Worm (Caenorhabditis elegans) whole organism, L2 larva: ENCODE results near the gene cysl-3.

Experiments
- ZK546.5 ChIP-seq: sonication (generic microtip); optimal IDR thresholded peaks from 2 replicates; lab custom pipeline; 2017; ENCODE audit warnings: missing biosample characterization, missing genetic modification characterization
- alr-1 ChIP-seq: fragments of 150-350 bp; optimal IDR thresholded peaks from 2 replicates; lab custom pipeline; 2014; ENCODE audit warnings: missing biosample characterization, missing genetic modification characterization
- ceh-82 ChIP-seq: fragments of 150-350 bp; optimal IDR thresholded peaks from 2 replicates; lab custom pipeline; 2014; ENCODE audit warnings: missing biosample characterization, missing genetic modification characterization
- gmeb-1 ChIP-seq: fragments of 150-350 bp; optimal IDR thresholded peaks from 2 replicates; lab custom pipeline; 2014; ENCODE audit warnings: missing biosample characterization, missing genetic modification characterization
- sem-4 ChIP-seq: fragments of 150-350 bp; optimal IDR thresholded peaks from 2 replicates; lab custom pipeline; 2014; ENCODE audit warnings: missing biosample characterization, missing genetic modification reagents, missing genetic modification characterization
- unc-55 ChIP-seq: fragments of 150-350 bp; sonication (generic microtip); optimal IDR thresholded peaks from 3 replicates; lab custom pipeline; 2014; ENCODE audit warnings: missing biosample characterization, missing genetic modification reagents, missing genetic modification characterization
- unc-62 ChIP-seq: fragments of 150-350 bp; optimal IDR thresholded peaks from 2 replicates; lab custom pipeline; 2014; ENCODE audit warnings: missing biosample characterization, missing genetic modification reagents, missing genetic modification characterization

ce11 chrV:3814009-3814408 lies 38.1 kb upstream of the cysl-3 start:
- TF ChIP-seq sem-4 (no peak), alr-1 (tag; lab: Kevin White, UChicago) (no peak), ceh-82 (tag; lab: Kevin White, UChicago) (no peak), unc-55 (GFP tag; lab: Kevin White, UChicago) (no peak), gmeb-1 (tag; lab: Kevin White, UChicago) (no peak), ZK546.5 (no peak), unc-62 (GFP tag; lab: Kevin White, UChicago) (no peak)
